Worm (Caenorhabditis elegans) whole organism, midembryonic: Measurements from ENCODE around the gene Y41E3.7.

Source experiments
- T22C8.4 ChIP-seq: fragments of 200-800 bp; sonication (Bioruptor generic); IDR thresholded peaks from 2 replicates; pipeline ENCODE4 v1.3.6; 2022; ENCODE audit warnings: missing genetic modification characterization, missing compliant biosample characterization
- cog-1 ChIP-seq: sonication (generic microtip); optimal IDR thresholded peaks from 2 replicates; lab custom pipeline; 2016; ENCODE audit warnings: missing genetic modification characterization, missing compliant biosample characterization
- flt-1 ChIP-seq: fragments of 200-800 bp; sonication (Bioruptor generic); IDR thresholded peaks from 2 replicates; pipeline ENCODE4 v1.3.6; 2022; ENCODE audit warnings: missing genetic modification characterization, missing compliant biosample characterization
- klf-2 ChIP-seq: fragments of 200-800 bp; sonication (Bioruptor generic); conservative IDR thresholded peaks from 2 replicates; pipeline ENCODE4 v1.3.6; 2022; ENCODE audit warnings: missing genetic modification reagents, missing genetic modification characterization, missing compliant biosample characterization
- med-1 ChIP-seq: sonication (generic microtip); optimal IDR thresholded peaks from 2 replicates; lab custom pipeline; 2017; ENCODE audit warnings: missing genetic modification characterization, mild to moderate bottlenecking, missing compliant biosample characterization, antibody characterized with exemption, missing genetic modification reagents; ENCODE audit not compliant: insufficient read depth
- ref-1 ChIP-seq: fragments of 200-800 bp; sonication (Bioruptor generic); conservative IDR thresholded peaks from 2 replicates; pipeline ENCODE4 v1.3.6; 2022; ENCODE audit warnings: missing genetic modification reagents, missing genetic modification characterization, missing compliant biosample characterization
- tab-1 ChIP-seq: fragments of 200-800 bp; sonication (Bioruptor generic); IDR thresholded peaks from 2 replicates; pipeline ENCODE4 v1.3.6; 2022; ENCODE audit warnings: missing genetic modification characterization, missing compliant biosample characterization
- ztf-23 ChIP-seq: fragments of 200-800 bp; sonication (Bioruptor generic); IDR thresholded peaks from 2 replicates; pipeline ENCODE4 v1.3.6; 2022; ENCODE audit warnings: missing genetic modification reagents, missing genetic modification characterization, missing compliant biosample characterization
- ztf-29 ChIP-seq: fragments of 200-800 bp; sonication (Bioruptor generic); IDR thresholded peaks from 2 replicates; pipeline ENCODE4 v1.3.6; 2022; ENCODE audit warnings: missing genetic modification reagents, missing genetic modification characterization, missing compliant biosample characterization

The Y41E3.7 gene

ce11 chrIV:15029565-15029964, 15.7 kb downstream of the Y41E3.7 start:
- no peak for TF ChIP-seq cog-1 (tag; lab: Kevin White, UChicago)
- no peak for TF ChIP-seq ztf-23 (GFP tag; lab: Robert Waterston, UW)
- TF ChIP-seq klf-2 (GFP tag; lab: Robert Waterston, UW), result no peak
- TF ChIP-seq flt-1, result no peak
- TF ChIP-seq T22C8.4, result no peak
- TF ChIP-seq ztf-29 (GFP tag; lab: Robert Waterston, UW), result no peak
- TF ChIP-seq med-1 (GFP tag; lab: Kevin White, UChicago), result no peak
- TF ChIP-seq tab-1 (GFP tag; lab: Robert Waterston, UW), result no peak
- no peak for TF ChIP-seq ref-1 (GFP tag; lab: Robert Waterston, UW)

- TF ChIP-seq ztf-23 (GFP tag; lab: Robert Waterston, UW) (no peak), flt-1 (no peak), cog-1 (tag; lab: Kevin White, UChicago) (no peak), ztf-29 (GFP tag; lab: Robert Waterston, UW) (no peak), tab-1 (GFP tag; lab: Robert Waterston, UW) (no peak)
Observed at ce11 chrIV:15036974-15037373, 23.1 kb downstream of the Y41E3.7 start, which contains the start of gene eef-1B.2. Gene eef-1B.2 (plus strand): TSS chrIV:15037331.

ce11 chrIV:15037492-15037891, 23.7 kb downstream of the Y41E3.7 start:
- no peak for TF ChIP-seq tab-1 (GFP tag; lab: Robert Waterston, UW)
- no peak for TF ChIP-seq ztf-23 (GFP tag; lab: Robert Waterston, UW)
- TF ChIP-seq ref-1 (GFP tag; lab: Robert Waterston, UW), result no peak
- no peak for TF ChIP-seq ztf-29 (GFP tag; lab: Robert Waterston, UW)
- no peak for TF ChIP-seq cog-1 (tag; lab: Kevin White, UChicago)
- no peak for TF ChIP-seq T22C8.4
- no peak for TF ChIP-seq med-1 (GFP tag; lab: Kevin White, UChicago)
- TF ChIP-seq klf-2 (GFP tag; lab: Robert Waterston, UW), result no peak
- no peak for TF ChIP-seq flt-1

- TF ChIP-seq tab-1 (GFP tag; lab: Robert Waterston, UW) (peak; percentile 25; the same call in 1 of the 2 replicates), ztf-29 (GFP tag; lab: Robert Waterston, UW) (no peak)
Observed at ce11 chrIV:15038821-15039220, 25.0 kb downstream of the Y41E3.7 start.

ce11 chrIV:15039477-15039876, 25.6 kb downstream of the Y41E3.7 start, which contains the start of gene hrpu-1:
Gene hrpu-1 (plus strand): TSS chrIV:15039616.
- TF ChIP-seq ref-1 (GFP tag; lab: Robert Waterston, UW) (no peak), klf-2 (GFP tag; lab: Robert Waterston, UW) (no peak), cog-1 (tag; lab: Kevin White, UChicago) (peak; percentile 27)

ce11 chrIV:15041124-15041523, 27.3 kb downstream of the Y41E3.7 start:
- TF ChIP-seq tab-1 (GFP tag; lab: Robert Waterston, UW) (no peak), flt-1 (no peak), klf-2 (GFP tag; lab: Robert Waterston, UW) (no peak), cog-1 (tag; lab: Kevin White, UChicago) (no peak), ztf-23 (GFP tag; lab: Robert Waterston, UW) (no peak), T22C8.4 (no peak), ref-1 (GFP tag; lab: Robert Waterston, UW) (no peak), med-1 (GFP tag; lab: Kevin White, UChicago) (no peak), ztf-29 (GFP tag; lab: Robert Waterston, UW) (no peak)

ce11 chrIV:15042159-15042936, 28.5 kb downstream of the Y41E3.7 start:
- TF ChIP-seq flt-1 (no peak), tab-1 (GFP tag; lab: Robert Waterston, UW) (no peak), ref-1 (GFP tag; lab: Robert Waterston, UW) (no peak), med-1 (GFP tag; lab: Kevin White, UChicago) (no peak), klf-2 (GFP tag; lab: Robert Waterston, UW) (no peak), ztf-29 (GFP tag; lab: Robert Waterston, UW) (no peak), ztf-23 (GFP tag; lab: Robert Waterston, UW) (no peak), cog-1 (tag; lab: Kevin White, UChicago) (no peak), T22C8.4 (no peak)

- TF ChIP-seq ref-1 (GFP tag; lab: Robert Waterston, UW) (no peak), klf-2 (GFP tag; lab: Robert Waterston, UW) (no peak), T22C8.4 (no peak), tab-1 (GFP tag; lab: Robert Waterston, UW) (no peak), cog-1 (tag; lab: Kevin White, UChicago) (no peak), flt-1 (no peak), ztf-29 (GFP tag; lab: Robert Waterston, UW) (no peak), med-1 (GFP tag; lab: Kevin White, UChicago) (no peak), ztf-23 (GFP tag; lab: Robert Waterston, UW) (no peak)
Observed at ce11 chrIV:15046162-15046561, 32.3 kb downstream of the Y41E3.7 start.

- TF ChIP-seq tab-1 (GFP tag; lab: Robert Waterston, UW), result no peak
- 0 out of 2 replicates have a peak, but pooled peaks have one; percentile 29 for TF ChIP-seq klf-2 (GFP tag; lab: Robert Waterston, UW)
- peak; percentile 37; the same call in 1 of the 2 replicates for TF ChIP-seq flt-1
Observed at ce11 chrIV:15049288-15050094, 35.7 kb downstream of the Y41E3.7 start.
